Fruit fly (Drosophila melanogaster) whole organism, prepupa: ENCODE data around the gene t.

Source experiments
- CG10669 ChIP-seq: fragments of 200-800 bp; sonication (Bioruptor generic); optimal IDR thresholded peaks from 3 replicates; lab custom pipeline; 2018; ENCODE audit warnings: missing biosample characterization, mild to moderate bottlenecking, missing genetic modification characterization, moderate library complexity
- CG11294 ChIP-seq: fragments of 200-800 bp; sonication (Bioruptor generic); IDR thresholded peaks from 2 replicates; pipeline ENCODE4 v1.3.6; 2022; ENCODE audit warnings: missing biosample characterization, missing genetic modification characterization
- CG11902 ChIP-seq: fragments of 200-800 bp; sonication (Bioruptor generic); optimal IDR thresholded peaks from 3 replicates; lab custom pipeline; 2016; ENCODE audit warnings: missing biosample characterization, missing genetic modification characterization
- CG15336 ChIP-seq: fragments of 200-800 bp; sonication (Bioruptor generic); IDR thresholded peaks from 2 replicates; pipeline ENCODE4 v1.3.6; 2022; ENCODE audit warnings: missing biosample characterization, missing genetic modification characterization
- CG16779 ChIP-seq: fragments of 200-800 bp; sonication (Bioruptor generic); optimal IDR thresholded peaks from 3 replicates; lab custom pipeline; 2017; ENCODE audit warnings: missing biosample characterization, mild to moderate bottlenecking, missing genetic modification characterization
- CG3032 ChIP-seq: fragments of 200-800 bp; optimal IDR thresholded peaks from 2 replicates; lab custom pipeline; 2019; ENCODE audit warnings: missing biosample characterization, mild to moderate bottlenecking, missing genetic modification characterization, moderate library complexity
- CG32006 ChIP-seq: fragments of 200-800 bp; sonication (Bioruptor generic); optimal IDR thresholded peaks from 3 replicates; lab custom pipeline; 2017; ENCODE audit warnings: missing biosample characterization, mild to moderate bottlenecking, missing genetic modification characterization
- CG34406 ChIP-seq: fragments of 200-800 bp; sonication (Bioruptor generic); optimal IDR thresholded peaks from 3 replicates; lab custom pipeline; 2016; ENCODE audit warnings: missing biosample characterization, missing genetic modification characterization
- CG3919 ChIP-seq: fragments of 200-800 bp; sonication (Bioruptor generic); optimal IDR thresholded peaks from 3 replicates; lab custom pipeline; 2016; ENCODE audit warnings: missing biosample characterization, missing genetic modification characterization
- CG4318 ChIP-seq: fragments of 200-800 bp; sonication (Bioruptor generic); optimal IDR thresholded peaks from 3 replicates; lab custom pipeline; 2017; ENCODE audit warnings: missing biosample characterization, mild to moderate bottlenecking, missing genetic modification characterization
- CG6163 ChIP-seq: fragments of 200-800 bp; sonication (Bioruptor generic); IDR thresholded peaks from 3 replicates; pipeline ENCODE4 v1.3.6; 2022; ENCODE audit warnings: missing biosample characterization, missing genetic modification characterization
- CG6276 ChIP-seq: fragments of 200-800 bp; sonication (Bioruptor generic); optimal IDR thresholded peaks from 2 replicates; lab custom pipeline; 2017; ENCODE audit warnings: missing biosample characterization, mild to moderate bottlenecking, missing genetic modification characterization
- CG6808 ChIP-seq: fragments of 200-800 bp; sonication (Bioruptor generic); optimal IDR thresholded peaks from 3 replicates; lab custom pipeline; 2017; ENCODE audit warnings: missing biosample characterization, missing genetic modification characterization, mild to moderate bottlenecking, moderate library complexity, missing genetic modification reagents
- CG6854 ChIP-seq: fragments of 200-800 bp; sonication (Bioruptor generic); optimal IDR thresholded peaks from 2 replicates; lab custom pipeline; 2017; ENCODE audit warnings: missing biosample characterization, mild to moderate bottlenecking, missing genetic modification characterization
- CG7368 ChIP-seq: fragments of 200-800 bp; sonication (Bioruptor generic); optimal IDR thresholded peaks from 3 replicates; lab custom pipeline; 2016; ENCODE audit warnings: missing biosample characterization, missing genetic modification characterization
- CG8119 ChIP-seq: fragments of 200-800 bp; sonication (Bioruptor generic); IDR thresholded peaks from 3 replicates; pipeline ENCODE4 v1.3.6; 2022; ENCODE audit warnings: missing biosample characterization, missing genetic modification characterization
- CG8319 ChIP-seq: fragments of 200-800 bp; sonication (Bioruptor generic); optimal IDR thresholded peaks from 3 replicates; lab custom pipeline; 2016; ENCODE audit warnings: missing biosample characterization, missing genetic modification characterization
- CG8632 ChIP-seq: fragments of 200-800 bp; sonication (Bioruptor generic); optimal IDR thresholded peaks from 3 replicates; lab custom pipeline; 2016; ENCODE audit warnings: missing biosample characterization, missing genetic modification characterization
- CG9139 ChIP-seq: fragments of 200-800 bp; sonication (Bioruptor generic); optimal IDR thresholded peaks from 3 replicates; lab custom pipeline; 2017; ENCODE audit warnings: missing biosample characterization, mild to moderate bottlenecking, missing genetic modification characterization
- Eip75B ChIP-seq: fragments of 200-800 bp; sonication (Bioruptor generic); optimal IDR thresholded peaks from 3 replicates; lab custom pipeline; 2016; ENCODE audit warnings: missing biosample characterization, missing genetic modification characterization
- Eip78C ChIP-seq: fragments of 200-800 bp; sonication (Bioruptor generic); peaks from one replicate; lab custom pipeline; 2016; ENCODE audit warnings: missing biosample characterization, missing genetic modification characterization
- Eip93F ChIP-seq: fragments of 200-800 bp; sonication (Bioruptor generic); optimal IDR thresholded peaks from 2 replicates; lab custom pipeline; 2016; ENCODE audit warnings: missing biosample characterization, mild to moderate bottlenecking, missing genetic modification characterization
- Ets21C ChIP-seq: fragments of 200-800 bp; sonication (Bioruptor generic); optimal IDR thresholded peaks from 3 replicates; lab custom pipeline; 2016; ENCODE audit warnings: missing biosample characterization, missing genetic modification characterization
- Hr38 ChIP-seq: sonication (Bioruptor generic); optimal IDR thresholded peaks from 2 replicates; lab custom pipeline; 2016; ENCODE audit warnings: missing biosample characterization, missing genetic modification characterization
- Hr39 ChIP-seq: fragments of 200-800 bp; sonication (Bioruptor generic); optimal IDR thresholded peaks from 2 replicates; lab custom pipeline; 2016; ENCODE audit warnings: missing biosample characterization, missing genetic modification characterization
- Hr4 ChIP-seq: fragments of 200-800 bp; sonication (Bioruptor generic); optimal IDR thresholded peaks from 3 replicates; lab custom pipeline; 2016; ENCODE audit warnings: missing biosample characterization, missing genetic modification characterization
- Lpt ChIP-seq: fragments of 200-800 bp; sonication (Bioruptor generic); optimal IDR thresholded peaks from 3 replicates; lab custom pipeline; 2016; ENCODE audit warnings: missing biosample characterization, missing genetic modification characterization
- Met ChIP-seq: fragments of 200-800 bp; sonication (Bioruptor generic); optimal IDR thresholded peaks from 3 replicates; lab custom pipeline; 2016; ENCODE audit warnings: missing biosample characterization, missing genetic modification characterization
- OdsH ChIP-seq: fragments of 200-800 bp; sonication (Bioruptor generic); optimal IDR thresholded peaks from 3 replicates; lab custom pipeline; 2016; ENCODE audit warnings: missing biosample characterization, missing genetic modification characterization
- Sox102F ChIP-seq: fragments of 200-800 bp; sonication (Bioruptor generic); optimal IDR thresholded peaks from 2 replicates; lab custom pipeline; 2016; ENCODE audit warnings: missing biosample characterization, mild to moderate bottlenecking, missing genetic modification characterization
- Sox14 ChIP-seq: fragments of 200-800 bp; sonication (Bioruptor generic); optimal IDR thresholded peaks from 3 replicates; lab custom pipeline; 2016; ENCODE audit warnings: missing biosample characterization, missing genetic modification characterization
- acj6 ChIP-seq: fragments of 200-800 bp; sonication (Bioruptor generic); optimal IDR thresholded peaks from 3 replicates; lab custom pipeline; 2016; ENCODE audit warnings: missing biosample characterization, missing genetic modification characterization
- dac ChIP-seq: fragments of 200-800 bp; sonication (Bioruptor generic); optimal IDR thresholded peaks from 2 replicates; lab custom pipeline; 2017; ENCODE audit warnings: missing biosample characterization, mild to moderate bottlenecking, missing genetic modification characterization
- dsx ChIP-seq: fragments of 200-800 bp; optimal IDR thresholded peaks from 3 replicates; lab custom pipeline; 2019; ENCODE audit warnings: missing biosample characterization, mild to moderate bottlenecking, missing genetic modification characterization, moderate library complexity; ENCODE audit not compliant: poor library complexity, severe bottlenecking
- eg ChIP-seq: fragments of 200-800 bp; sonication (Bioruptor generic); IDR thresholded peaks from 3 replicates; pipeline ENCODE4 v1.3.6; 2022; ENCODE audit warnings: missing biosample characterization, missing genetic modification characterization
- fd59A ChIP-seq: fragments of 200-800 bp; sonication (Bioruptor generic); optimal IDR thresholded peaks from 2 replicates; lab custom pipeline; 2017; ENCODE audit warnings: missing biosample characterization, mild to moderate bottlenecking, missing genetic modification characterization, missing genetic modification reagents
- fkh ChIP-seq: fragments of 200-800 bp; sonication (Bioruptor generic); optimal IDR thresholded peaks from 3 replicates; lab custom pipeline; 2017; ENCODE audit warnings: missing biosample characterization, mild to moderate bottlenecking, missing genetic modification characterization, moderate library complexity
- net ChIP-seq: fragments of 200-800 bp; sonication (Bioruptor generic); optimal IDR thresholded peaks from 3 replicates; lab custom pipeline; 2016; ENCODE audit warnings: missing biosample characterization, missing genetic modification characterization
- pdm3 ChIP-seq: fragments of 200-800 bp; sonication (Bioruptor generic); optimal IDR thresholded peaks from 3 replicates; lab custom pipeline; 2016; ENCODE audit warnings: missing biosample characterization, missing genetic modification characterization
- spab ChIP-seq: fragments of 200-800 bp; sonication (Bioruptor generic); optimal IDR thresholded peaks from 2 replicates; lab custom pipeline; 2017; ENCODE audit warnings: missing biosample characterization, mild to moderate bottlenecking, missing genetic modification characterization, missing genetic modification reagents
- svp ChIP-seq: fragments of 200-800 bp; sonication (Bioruptor generic); peaks from one replicate; lab custom pipeline; 2016; ENCODE audit warnings: missing biosample characterization, missing genetic modification characterization
- topi ChIP-seq: fragments of 200-800 bp; sonication (Bioruptor generic); optimal IDR thresholded peaks from 3 replicates; lab custom pipeline; 2016; ENCODE audit warnings: missing biosample characterization, missing genetic modification characterization
- vri ChIP-seq: fragments of 200-800 bp; sonication (Bioruptor generic); optimal IDR thresholded peaks from 3 replicates; lab custom pipeline; 2016; ENCODE audit warnings: missing biosample characterization, mild to moderate bottlenecking, missing genetic modification characterization

The t gene

DNA sequence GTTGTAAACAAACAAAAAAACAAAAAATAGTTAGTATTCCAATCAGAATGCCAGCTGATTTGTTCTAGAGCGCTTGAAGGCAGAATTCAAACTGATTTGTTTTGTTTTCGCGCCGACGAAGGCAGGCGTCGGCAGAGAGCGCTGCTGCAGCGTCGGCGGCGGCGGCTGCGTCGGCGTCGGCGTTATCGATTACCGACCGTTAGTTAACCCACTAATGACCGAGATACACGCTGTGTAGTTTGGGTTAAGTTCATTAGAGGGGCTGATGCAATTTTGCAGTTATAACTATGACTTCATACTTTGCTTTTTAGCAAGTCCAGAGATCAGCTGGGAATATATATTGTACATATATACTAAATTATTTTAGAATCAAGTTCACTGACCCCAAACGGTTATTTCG is at the start of gene t:
t (minus strand) TSS at position 76 of the 400 bp plus-strand sequence.
- TF ChIP-seq CG8632 (GFP tag; lab: Kevin White, UChicago) = no peak
- TF ChIP-seq CG4318 (GFP tag; lab: Kevin White, UChicago) = no peak
- no peak for TF ChIP-seq CG3919 (GFP tag; lab: Kevin White, UChicago)
- peak; percentile 35; the same call in 1 of the 2 replicates for TF ChIP-seq CG11294 (GFP tag; lab: Robert Waterston, UW)
- TF ChIP-seq dsx (GFP tag; lab: Kevin White, UChicago) = no peak
- TF ChIP-seq eg (GFP tag; lab: Robert Waterston, UW) = peak; percentile 46; the same call in 1 of the 3 replicates
- TF ChIP-seq Eip75B = no peak
- TF ChIP-seq Eip78C (GFP tag; lab: Kevin White, UChicago) = peak; percentile 67
- no peak for TF ChIP-seq dac (GFP tag; lab: Kevin White, UChicago)
- no peak for TF ChIP-seq Ets21C
- no peak for TF ChIP-seq OdsH (GFP tag; lab: Kevin White, UChicago)
- no peak for TF ChIP-seq vri (GFP tag; lab: Kevin White, UChicago)
- no peak for TF ChIP-seq Lpt (GFP tag; lab: Kevin White, UChicago)
- peak; percentile 2 for TF ChIP-seq Hr4 (GFP tag; lab: Kevin White, UChicago)
- no peak for TF ChIP-seq fd59A
- TF ChIP-seq Met (GFP tag; lab: Kevin White, UChicago) = no peak
- TF ChIP-seq CG11902 (GFP tag; lab: Kevin White, UChicago) = no peak
- no peak for TF ChIP-seq CG10669 (GFP tag; lab: Kevin White, UChicago)
- TF ChIP-seq pdm3 = no peak
- no peak for TF ChIP-seq net (GFP tag; lab: Kevin White, UChicago)
- no peak for TF ChIP-seq Hr39 (GFP tag; lab: Kevin White, UChicago)
- no peak for TF ChIP-seq CG9139 (GFP tag; lab: Kevin White, UChicago)
- 0 out of 3 replicates have a peak, but pooled peaks have one; percentile 31 for TF ChIP-seq CG6163
- peak; percentile 37 for TF ChIP-seq CG6276 (GFP tag; lab: Kevin White, UChicago)
- no peak for TF ChIP-seq Eip93F
- TF ChIP-seq CG8319 (GFP tag; lab: Kevin White, UChicago) = no peak
- TF ChIP-seq CG6808 (GFP tag; lab: Kevin White, UChicago) = no peak
- no peak; the same call in 2 of the 3 replicates for TF ChIP-seq CG8119 (GFP tag; lab: Robert Waterston, UW)
- no peak for TF ChIP-seq CG6854 (GFP tag; lab: Kevin White, UChicago)
- no peak for TF ChIP-seq svp (GFP tag; lab: Kevin White, UChicago)
- no peak for TF ChIP-seq topi
- TF ChIP-seq CG32006 = peak; percentile 42
- no peak for TF ChIP-seq spab
- TF ChIP-seq CG16779 (tag; lab: Kevin White, UChicago) = peak; percentile 16
- no peak for TF ChIP-seq CG3032
- TF ChIP-seq Hr38 (GFP tag; lab: Kevin White, UChicago) = no peak
- no peak for TF ChIP-seq CG34406
- TF ChIP-seq CG15336 = peak; percentile 50
- TF ChIP-seq CG7368 = no peak
- no peak for TF ChIP-seq acj6 (GFP tag; lab: Kevin White, UChicago)
- TF ChIP-seq, all 60 proteins: peak for 9

DNA sequence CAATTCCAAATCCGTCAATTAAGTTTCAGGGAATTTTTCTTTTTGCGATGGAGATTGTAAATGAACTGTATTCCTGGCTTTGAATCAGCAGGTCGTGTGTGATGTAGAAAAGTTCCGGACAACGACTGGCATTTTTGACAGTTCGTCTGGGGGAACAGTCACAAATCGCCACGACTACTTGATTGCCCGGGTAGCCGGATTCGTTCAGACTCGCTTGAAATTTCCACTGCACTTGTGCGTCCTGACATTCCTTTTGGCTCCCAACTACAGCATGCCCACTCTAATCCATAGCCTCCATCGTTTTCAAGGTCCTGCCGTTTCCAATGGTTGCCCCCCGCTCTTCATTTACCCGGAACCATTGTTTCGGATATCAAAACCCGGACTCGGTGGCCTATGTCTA is 46.8 kb upstream of the t start, which contains the start of gene CG17440:
CG17440 (minus strand) TSS at position 101 of the 400 bp plus-strand sequence.
- TF ChIP-seq Hr39 (GFP tag; lab: Kevin White, UChicago) = no peak
- TF ChIP-seq CG15336 = no peak
- no peak for TF ChIP-seq CG8319 (GFP tag; lab: Kevin White, UChicago)

DNA sequence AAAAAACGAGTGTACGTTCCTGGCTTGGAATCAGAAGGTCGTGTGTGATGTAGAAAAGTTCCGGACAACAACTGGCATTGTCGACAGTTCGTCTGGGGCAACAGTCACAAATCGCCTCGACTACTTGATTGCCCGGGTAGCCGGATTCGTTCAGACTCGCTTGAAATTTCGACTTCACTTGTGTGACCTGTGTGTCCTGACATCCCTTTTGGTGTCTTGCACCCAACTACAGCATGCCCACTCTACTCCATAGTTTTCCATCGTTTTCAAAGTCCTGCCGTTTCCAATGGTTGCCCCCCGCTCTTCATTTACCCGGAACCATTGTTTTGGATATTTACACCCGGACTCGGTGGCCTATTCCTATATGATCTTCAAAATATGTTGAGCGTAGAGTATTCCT is 44.5 kb upstream of the t start, which contains the start of gene Erk7:
Erk7 (minus strand) TSS at position 101 of the 400 bp plus-strand sequence.
- TF ChIP-seq Sox14 (no peak), fkh (GFP tag; lab: Kevin White, UChicago) (no peak), Eip75B (no peak), Sox102F (GFP tag; lab: Kevin White, UChicago) (no peak), CG6163 (no peak)
